Fruit fly (Drosophila melanogaster): ENCODE results near the gene CG46458.

Gene CG46458

dm6 chr3R:6885182-6885789, 72.9 kb downstream of the CG46458 start:
- TF ChIP-seq Myc (optimal IDR thresholded peaks at IDR 0.05): no peak
- no peak for TF ChIP-seq sv (GFP tag; optimal IDR thresholded peaks at IDR 0.05)
- no peak for TF ChIP-seq Mio (GFP tag; optimal IDR thresholded peaks at IDR 0.05)
- TF ChIP-seq Abd-B (GFP tag; optimal IDR thresholded peaks at IDR 0.05): no peak
- TF ChIP-seq Hnf4 (GFP tag; optimal IDR thresholded peaks at IDR 0.05): no peak
- no peak for TF ChIP-seq Sp1 (GFP tag; optimal IDR thresholded peaks at IDR 0.05)
- TF ChIP-seq woc (GFP tag; optimal IDR thresholded peaks at IDR 0.05): no peak
- TF ChIP-seq Vsx2 (GFP tag; optimal IDR thresholded peaks at IDR 0.05; ENCODE audit: partially characterized antibody): no peak
- TF ChIP-seq Dfd (GFP tag; optimal IDR thresholded peaks at IDR 0.05): no peak

dm6 chr3R:6881264-6882014, 76.7 kb downstream of the CG46458 start:
- TF ChIP-seq N (GFP tag; optimal IDR thresholded peaks at IDR 0.05): no peak
- TF ChIP-seq sv (GFP tag; optimal IDR thresholded peaks at IDR 0.05): peak; percentile 24

dm6 chr3R:6870836-6871235, 87.3 kb downstream of the CG46458 start:
- TF ChIP-seq psq (GFP tag; optimal IDR thresholded peaks at IDR 0.05): no peak
- TF ChIP-seq woc (GFP tag; optimal IDR thresholded peaks at IDR 0.05): no peak
- no peak for TF ChIP-seq jim (GFP tag; optimal IDR thresholded peaks at IDR 0.05)
- peak; percentile 38 for TF ChIP-seq Myc (optimal IDR thresholded peaks at IDR 0.05)

- TF ChIP-seq brk (GFP tag; optimal IDR thresholded peaks at IDR 0.05): no peak
- no peak for TF ChIP-seq Dfd (GFP tag; optimal IDR thresholded peaks at IDR 0.05)
- no peak for TF ChIP-seq GATAd (GFP tag; optimal IDR thresholded peaks at IDR 0.05)
- TF ChIP-seq dsf (GFP tag; optimal IDR thresholded peaks at IDR 0.05; ENCODE audit: borderline replicate concordance): no peak
Observed at dm6 chr3R:6869297-6869696, 88.9 kb downstream of the CG46458 start.

- TF ChIP-seq Rel (GFP tag; optimal IDR thresholded peaks at IDR 0.05) (no peak), Rel (tag; optimal IDR thresholded peaks at IDR 0.05) (no peak), dl (GFP tag; optimal IDR thresholded peaks at IDR 0.05; ENCODE audit: insufficient read depth in 1 of 2, partially characterized antibody in 2 of 2) (no peak), sv (GFP tag; optimal IDR thresholded peaks at IDR 0.05) (no peak), Hnf4 (GFP tag; optimal IDR thresholded peaks at IDR 0.05) (no peak), ey (GFP tag; optimal IDR thresholded peaks at IDR 0.05) (no peak)
Observed at dm6 chr3R:6868212-6868611, 90.0 kb downstream of the CG46458 start.

dm6 chr3R:6863769-6864393, 94.3 kb downstream of the CG46458 start, which contains the start of gene ftz:
Gene ftz (plus strand): TSS chr3R:6864324.
- TF ChIP-seq HLH106 (tag; optimal IDR thresholded peaks at IDR 0.05): no peak
- TF ChIP-seq N (GFP tag; optimal IDR thresholded peaks at IDR 0.05): no peak
- no peak for TF ChIP-seq pan (optimal IDR thresholded peaks at IDR 0.05)
- TF ChIP-seq CG9705 (GFP tag; optimal IDR thresholded peaks at IDR 0.05): no peak

dm6 chr3R:6862577-6862976, 95.6 kb downstream of the CG46458 start:
- no peak for TF ChIP-seq tai (GFP tag; optimal IDR thresholded peaks at IDR 0.05)
- TF ChIP-seq CrebA (GFP tag; optimal IDR thresholded peaks at IDR 0.05; ENCODE audit: borderline replicate concordance): no peak
- no peak for TF ChIP-seq pan (optimal IDR thresholded peaks at IDR 0.05)
- TF ChIP-seq Vsx2 (GFP tag; optimal IDR thresholded peaks at IDR 0.05; ENCODE audit: partially characterized antibody): no peak
- no peak for TF ChIP-seq Rel (GFP tag; optimal IDR thresholded peaks at IDR 0.05)
- TF ChIP-seq Rel (tag; optimal IDR thresholded peaks at IDR 0.05): no peak
- TF ChIP-seq woc (GFP tag; optimal IDR thresholded peaks at IDR 0.05): no peak
- no peak for TF ChIP-seq foxo (GFP tag; optimal IDR thresholded peaks at IDR 0.05)
- TF ChIP-seq sage (GFP tag; optimal IDR thresholded peaks at IDR 0.05): no peak
- TF ChIP-seq GATAd (GFP tag; optimal IDR thresholded peaks at IDR 0.05): no peak
- no peak for TF ChIP-seq fru (GFP tag; optimal IDR thresholded peaks at IDR 0.05)
- TF ChIP-seq Abd-B (GFP tag; optimal IDR thresholded peaks at IDR 0.05): no peak

Measured in whole organism, wandering third instar larva.